Worm (Caenorhabditis elegans) whole organism, L3 larva: ENCODE results near the gene srg-48.

Source experiments
- R02D3.7 ChIP-seq: fragments of 150-350 bp; optimal IDR thresholded peaks from 2 replicates; lab custom pipeline; 2014; ENCODE audit warnings: missing biosample characterization, missing genetic modification characterization
- ZK546.5 ChIP-seq: sonication (generic microtip); optimal IDR thresholded peaks from 2 replicates; lab custom pipeline; 2017; ENCODE audit warnings: missing biosample characterization, missing genetic modification characterization
- ama-1 ChIP-seq: fragments of 150-350 bp; optimal IDR thresholded peaks from 2 replicates; lab custom pipeline; 2018
- ceh-16 ChIP-seq: sonication (generic microtip); optimal IDR thresholded peaks from 2 replicates; lab custom pipeline; 2017; ENCODE audit warnings: missing biosample characterization, missing genetic modification characterization
- ceh-28 ChIP-seq: fragments of 150-350 bp; optimal IDR thresholded peaks from 2 replicates; lab custom pipeline; 2014; ENCODE audit warnings: missing biosample characterization, missing genetic modification reagents, missing genetic modification characterization
- ceh-82 ChIP-seq: fragments of 150-350 bp; optimal IDR thresholded peaks from 2 replicates; lab custom pipeline; 2014; ENCODE audit warnings: missing biosample characterization, missing genetic modification characterization
- ceh-9 ChIP-seq: sonication (generic microtip); optimal IDR thresholded peaks from 2 replicates; lab custom pipeline; 2018; ENCODE audit warnings: missing biosample characterization, missing genetic modification characterization
- daf-12 ChIP-seq: fragments of 150-350 bp; optimal IDR thresholded peaks from 2 replicates; lab custom pipeline; 2014; ENCODE audit warnings: missing biosample characterization, missing genetic modification reagents, missing genetic modification characterization
- egl-27 ChIP-seq: sonication (generic microtip); optimal IDR thresholded peaks from 4 replicates; lab custom pipeline; 2017; ENCODE audit warnings: missing biosample characterization, missing genetic modification reagents, missing genetic modification characterization
- egl-5 ChIP-seq: fragments of 150-350 bp; optimal IDR thresholded peaks from 2 replicates; lab custom pipeline; 2017; ENCODE audit warnings: missing biosample characterization, missing genetic modification reagents, missing genetic modification characterization, inconsistent platforms
- elt-1 ChIP-seq: fragments of 150-350 bp; optimal IDR thresholded peaks from 2 replicates; lab custom pipeline; 2014; ENCODE audit warnings: missing biosample characterization, missing genetic modification characterization
- elt-2 ChIP-seq: sonication (generic microtip); optimal IDR thresholded peaks from 2 replicates; lab custom pipeline; 2016; ENCODE audit warnings: missing genetic modification reagents, mild to moderate bottlenecking, missing genetic modification characterization, missing compliant biosample characterization
- eor-1 ChIP-seq, 2 experiments: fragments of 150-350 bp; optimal IDR thresholded peaks; 2 replicates each; lab custom pipeline; 2014 to 2018; ENCODE audit warnings: missing biosample characterization in 2 of 2, missing genetic modification characterization in 2 of 2
- fkh-10 ChIP-seq: sonication (generic microtip); optimal IDR thresholded peaks from 2 replicates; lab custom pipeline; 2017; ENCODE audit warnings: missing biosample characterization, missing genetic modification reagents, missing genetic modification characterization
- fos-1 ChIP-seq: fragments of 150-350 bp; optimal IDR thresholded peaks from 2 replicates; lab custom pipeline; 2014; ENCODE audit warnings: missing biosample characterization, missing genetic modification characterization
- hmg-11 ChIP-seq: sonication (generic microtip); optimal IDR thresholded peaks from 2 replicates; lab custom pipeline; 2016; ENCODE audit warnings: missing genetic modification characterization, missing compliant biosample characterization
- jun-1 ChIP-seq: fragments of 150-350 bp; optimal IDR thresholded peaks from 2 replicates; lab custom pipeline; 2014; ENCODE audit warnings: missing biosample characterization, missing genetic modification reagents, missing genetic modification characterization
- lin-15B ChIP-seq: fragments of 150-350 bp; optimal IDR thresholded peaks from 2 replicates; lab custom pipeline; 2014; ENCODE audit warnings: missing biosample characterization, missing genetic modification characterization
- lin-39 ChIP-seq: fragments of 150-350 bp; optimal IDR thresholded peaks from 2 replicates; lab custom pipeline; 2018; ENCODE audit warnings: missing biosample characterization, missing genetic modification reagents, missing genetic modification characterization
- lsy-12 ChIP-seq: sonication (generic microtip); optimal IDR thresholded peaks from 2 replicates; lab custom pipeline; 2016; ENCODE audit warnings: mild to moderate bottlenecking, missing genetic modification characterization, missing compliant biosample characterization
- mdl-1 ChIP-seq: fragments of 150-350 bp; optimal IDR thresholded peaks from 2 replicates; lab custom pipeline; 2014; ENCODE audit warnings: missing biosample characterization, missing genetic modification characterization
- mml-1 ChIP-seq: fragments of 150-350 bp; sonication (generic microtip); optimal IDR thresholded peaks from 3 replicates; lab custom pipeline; 2014; ENCODE audit warnings: missing biosample characterization, missing genetic modification characterization
- nfya-1 ChIP-seq: sonication (generic microtip); optimal IDR thresholded peaks from 2 replicates; lab custom pipeline; 2017; ENCODE audit warnings: missing genetic modification characterization, mild to moderate bottlenecking, missing compliant biosample characterization, antibody characterized with exemption, moderate library complexity; ENCODE audit not compliant: insufficient read depth
- nhr-11 ChIP-seq: fragments of 150-350 bp; optimal IDR thresholded peaks from 2 replicates; lab custom pipeline; 2014; ENCODE audit warnings: missing biosample characterization, missing genetic modification characterization
- nhr-23 ChIP-seq: fragments of 150-350 bp; optimal IDR thresholded peaks from 2 replicates; lab custom pipeline; 2014; ENCODE audit warnings: missing biosample characterization, missing genetic modification reagents, missing genetic modification characterization
- nhr-237 ChIP-seq: fragments of 150-350 bp; optimal IDR thresholded peaks from 2 replicates; lab custom pipeline; 2014; ENCODE audit warnings: missing biosample characterization, missing genetic modification characterization
- nhr-25 ChIP-seq: sonication (generic microtip); optimal IDR thresholded peaks from 2 replicates; lab custom pipeline; 2017; ENCODE audit warnings: missing biosample characterization, missing genetic modification characterization
- nhr-28 ChIP-seq: fragments of 150-350 bp; optimal IDR thresholded peaks from 2 replicates; lab custom pipeline; 2014; ENCODE audit warnings: missing biosample characterization, missing genetic modification characterization
- nhr-43 ChIP-seq: sonication (generic microtip); optimal IDR thresholded peaks from 2 replicates; lab custom pipeline; 2016; ENCODE audit warnings: mild to moderate bottlenecking, missing genetic modification characterization, missing compliant biosample characterization; ENCODE audit not compliant: poor library complexity, severe bottlenecking
- nhr-67 ChIP-seq: fragments of 150-350 bp; optimal IDR thresholded peaks from 2 replicates; lab custom pipeline; 2014; ENCODE audit warnings: missing biosample characterization, missing genetic modification characterization
- nhr-77 ChIP-seq: fragments of 150-350 bp; optimal IDR thresholded peaks from 2 replicates; lab custom pipeline; 2014; ENCODE audit warnings: missing biosample characterization, missing genetic modification characterization
- pha-4 ChIP-seq: fragments of 150-350 bp; optimal IDR thresholded peaks from 2 replicates; lab custom pipeline; 2014; ENCODE audit warnings: missing biosample characterization, missing genetic modification reagents, missing genetic modification characterization
- pqm-1 ChIP-seq: fragments of 150-350 bp; optimal IDR thresholded peaks from 2 replicates; lab custom pipeline; 2017; ENCODE audit warnings: missing biosample characterization, missing genetic modification characterization, inconsistent platforms
- sea-2 ChIP-seq: fragments of 150-350 bp; sonication (generic microtip); optimal IDR thresholded peaks from 4 replicates; lab custom pipeline; 2014; ENCODE audit warnings: missing biosample characterization, missing genetic modification reagents, missing genetic modification characterization
- skn-1 ChIP-seq: fragments of 150-350 bp; optimal IDR thresholded peaks from 2 replicates; lab custom pipeline; 2014; ENCODE audit warnings: missing biosample characterization, missing genetic modification characterization
- snpc-4 ChIP-seq: fragments of 150-350 bp; optimal IDR thresholded peaks from 2 replicates; lab custom pipeline; 2014; ENCODE audit warnings: missing biosample characterization, missing genetic modification characterization
- unc-62 ChIP-seq: fragments of 150-350 bp; sonication (generic microtip); optimal IDR thresholded peaks from 4 replicates; lab custom pipeline; 2014; ENCODE audit warnings: missing biosample characterization, missing genetic modification reagents, missing genetic modification characterization
- zag-1 ChIP-seq: fragments of 150-350 bp; optimal IDR thresholded peaks from 2 replicates; lab custom pipeline; 2014; ENCODE audit warnings: missing biosample characterization, missing genetic modification characterization
- ztf-4 ChIP-seq: fragments of 150-350 bp; optimal IDR thresholded peaks from 2 replicates; lab custom pipeline; 2014; ENCODE audit warnings: missing biosample characterization, missing genetic modification characterization

Gene srg-48

ce11 chrIV:7084632-7085160 is 12.5 kb downstream of the srg-48 start, which contains the start of gene rps-4 (continued):
- TF ChIP-seq nhr-77 (no peak), elt-2 (peak; percentile 81), ama-1 (lab: Kevin White, UChicago) (peak; percentile 35), daf-12 (tag; lab: Kevin White, UChicago) (no peak), fos-1 (tag; lab: Kevin White, UChicago) (peak; percentile 40), nhr-28 (tag; lab: Kevin White, UChicago) (no peak), mdl-1 (no peak), lin-39 (peak; percentile 86), unc-62 (GFP tag; lab: Kevin White, UChicago) (peak; percentile 14), ZK546.5 (tag; lab: Kevin White, UChicago) (no peak)

DNA sequence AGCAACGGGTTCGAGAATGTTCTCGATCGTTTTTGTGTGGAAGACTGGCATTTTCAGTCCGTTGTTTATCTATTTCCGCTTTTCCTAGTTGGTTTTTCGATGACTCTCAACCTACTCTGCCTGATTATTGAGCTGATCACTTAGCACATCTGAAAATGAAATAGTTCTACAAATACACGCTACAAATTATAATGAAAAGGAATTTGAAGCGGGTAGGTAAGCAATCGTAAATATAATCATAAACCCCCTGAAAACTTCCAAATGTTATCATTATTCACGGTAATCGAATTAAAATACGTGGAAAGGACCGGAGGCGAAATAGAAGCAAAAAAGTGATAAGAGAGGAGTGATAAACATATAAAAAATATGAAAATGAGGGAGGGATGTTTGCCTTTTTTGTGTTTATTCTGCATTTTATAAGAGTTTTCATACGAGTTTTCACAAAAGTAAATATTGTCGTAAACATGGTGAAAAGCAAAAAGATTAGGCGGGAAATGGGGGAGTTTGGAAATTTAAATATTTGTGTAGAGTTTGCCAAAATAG is 22.1 kb downstream of the srg-48 start, which contains the start of gene deb-1:
Gene deb-1 (minus strand): TSS at position 51 of the 543 bp plus-strand sequence.
- no peak for TF ChIP-seq ceh-9 (tag; lab: Kevin White, UChicago)
- TF ChIP-seq lsy-12 (tag; lab: Kevin White, UChicago): no peak
- no peak for TF ChIP-seq ceh-28
- peak; percentile 75 for TF ChIP-seq elt-2
- no peak for TF ChIP-seq skn-1 (tag; lab: Kevin White, UChicago)
- TF ChIP-seq mdl-1: no peak
- TF ChIP-seq nhr-11 (tag; lab: Kevin White, UChicago): no peak
- no peak for TF ChIP-seq egl-27 (tag; lab: Kevin White, UChicago)
- no peak for TF ChIP-seq nhr-28 (tag; lab: Kevin White, UChicago)
- peak; percentile 85 for TF ChIP-seq pha-4 (tag; lab: Kevin White, UChicago)
- TF ChIP-seq elt-1: no peak
- peak; percentile 24 for TF ChIP-seq pqm-1 (tag; lab: Kevin White, UChicago)
- no peak for TF ChIP-seq ceh-82 (tag; lab: Kevin White, UChicago)
- no peak for TF ChIP-seq eor-1 (tag; optimal IDR thresholded peaks at IDR 0.05; lab: Kevin White, UChicago)
- TF ChIP-seq lin-15B (tag; lab: Kevin White, UChicago): no peak

ce11 chrIV:7095396-7095964 is 23.3 kb downstream of the srg-48 start:
- TF ChIP-seq pha-4 (tag; lab: Kevin White, UChicago): peak; percentile 24
- TF ChIP-seq snpc-4: peak; percentile 43
- TF ChIP-seq nhr-23 (tag; lab: Kevin White, UChicago): peak; percentile 72
- TF ChIP-seq ceh-28: no peak
- no peak for TF ChIP-seq hmg-11 (tag; lab: Kevin White, UChicago)
- no peak for TF ChIP-seq unc-62 (GFP tag; lab: Kevin White, UChicago)
- TF ChIP-seq, all 47 proteins: peak for 3

- TF ChIP-seq lin-39 (peak; percentile 0), eor-1 (tag; optimal IDR thresholded peaks at IDR 0.05; lab: Kevin White, UChicago) (no peak)
- TF ChIP-seq, all 47 proteins: peak for 1
Observed at ce11 chrIV:7096097-7096496, 23.9 kb downstream of the srg-48 start.

DNA sequence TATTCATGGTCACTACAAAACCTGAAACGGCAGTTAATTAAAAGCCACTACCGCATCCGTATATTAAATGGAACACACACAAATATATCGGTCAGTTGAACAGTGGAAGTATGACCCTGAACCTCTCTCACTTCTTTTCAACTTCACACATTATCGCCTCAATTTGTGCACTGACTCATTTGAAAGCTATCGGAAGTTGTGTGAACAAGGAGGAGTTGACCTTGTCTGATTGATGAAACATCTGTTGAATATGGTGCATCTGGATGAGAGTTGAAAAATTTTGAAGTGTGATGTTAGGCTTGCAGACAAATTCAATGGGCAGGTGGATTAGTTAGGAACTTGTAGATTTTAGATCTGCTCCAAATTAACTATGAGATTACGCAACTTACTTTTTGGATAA is 25.2 kb downstream of the srg-48 start:
- no peak for TF ChIP-seq ceh-16 (tag; lab: Kevin White, UChicago)
- no peak for TF ChIP-seq nhr-23 (tag; lab: Kevin White, UChicago)
- TF ChIP-seq, all 47 proteins: peak for 0

- TF ChIP-seq nfya-1 (tag; lab: Kevin White, UChicago) (peak; percentile 31), jun-1 (no peak)
Observed at ce11 chrIV:7098509-7099065, 26.4 kb downstream of the srg-48 start, which contains the start of gene ZC477.4. Gene ZC477.4, minus strand, starts transcription at chrIV:7098784.

DNA sequence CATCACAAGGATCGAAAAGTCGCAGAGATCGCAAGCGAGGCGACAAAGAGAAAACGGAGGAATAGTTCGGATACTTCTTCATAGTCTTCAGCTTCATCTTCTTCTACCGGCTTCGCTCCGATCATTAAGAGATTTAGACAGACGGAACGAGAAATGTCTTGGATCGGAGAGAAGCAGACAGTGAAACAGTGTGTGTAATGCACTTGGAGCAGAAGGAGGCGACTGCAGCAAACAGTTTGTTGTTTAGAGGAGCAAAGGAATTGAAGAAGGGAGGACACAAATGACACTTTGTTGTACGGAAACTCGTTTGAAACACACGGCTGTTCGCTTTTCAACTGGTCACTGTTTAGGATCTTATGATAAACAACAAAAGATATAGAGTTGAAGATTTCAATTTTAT is 27.2 kb downstream of the srg-48 start:
- TF ChIP-seq mml-1 (tag; lab: Kevin White, UChicago) (no peak), elt-2 (no peak), nhr-237 (tag; lab: Kevin White, UChicago) (no peak), eor-1 (tag; optimal IDR thresholded peaks at IDR 0.05; lab: Kevin White, UChicago) (no peak), nhr-25 (tag; lab: Kevin White, UChicago) (no peak), zag-1 (no peak), ztf-4 (no peak), R02D3.7 (tag; lab: Kevin White, UChicago) (no peak), nfya-1 (tag; lab: Kevin White, UChicago) (peak; percentile 6), nhr-67 (tag; lab: Kevin White, UChicago) (no peak), lin-39 (peak; percentile 34), ceh-9 (tag; lab: Kevin White, UChicago) (no peak), sea-2 (GFP tag; lab: Kevin White, UChicago) (no peak), egl-5 (tag; lab: Kevin White, UChicago) (peak; percentile 39), egl-27 (tag; lab: Kevin White, UChicago) (no peak), pha-4 (tag; lab: Kevin White, UChicago) (peak; percentile 53), fkh-10 (GFP tag; lab: Kevin White, UChicago) (no peak), nhr-43 (tag; lab: Kevin White, UChicago) (no peak)
